Worm (Caenorhabditis elegans) whole organism, late embryonic: Measurements from ENCODE around the gene smz-1.

Experiments
- C08G9.2 ChIP-seq: sonication (generic microtip); optimal IDR thresholded peaks from 2 replicates; lab custom pipeline; 2016; ENCODE audit warnings: mild to moderate bottlenecking, missing genetic modification characterization, moderate library complexity, missing compliant biosample characterization
- C38D4.7 ChIP-seq: fragments of 200-800 bp; sonication (Bioruptor generic); optimal IDR thresholded peaks from 2 replicates; lab custom pipeline; 2018; ENCODE audit warnings: mild to moderate bottlenecking, missing genetic modification characterization, moderate library complexity, missing compliant biosample characterization
- F13H6.1 ChIP-seq: sonication (generic microtip); optimal IDR thresholded peaks from 2 replicates; lab custom pipeline; 2016; ENCODE audit warnings: missing genetic modification characterization, missing compliant biosample characterization
- K09A11.1 ChIP-seq: sonication (generic microtip); optimal IDR thresholded peaks from 2 replicates; lab custom pipeline; 2017; ENCODE audit warnings: antibody characterized with exemption, mild to moderate bottlenecking, missing genetic modification characterization, missing compliant biosample characterization; ENCODE audit not compliant: insufficient read depth
- T23F11.4 ChIP-seq: fragments of 200-800 bp; sonication (Bioruptor generic); optimal IDR thresholded peaks from 2 replicates; lab custom pipeline; 2018; ENCODE audit warnings: mild to moderate bottlenecking, missing genetic modification characterization, missing compliant biosample characterization
- Y22D7AL.16 ChIP-seq: sonication (generic microtip); optimal IDR thresholded peaks from 2 replicates; lab custom pipeline; 2016; ENCODE audit warnings: missing genetic modification characterization, missing compliant biosample characterization
- ahr-1 ChIP-seq: sonication (generic microtip); optimal IDR thresholded peaks from 2 replicates; lab custom pipeline; 2016; ENCODE audit warnings: missing genetic modification characterization, missing compliant biosample characterization
- ceh-18 ChIP-seq: sonication (generic microtip); optimal IDR thresholded peaks from 2 replicates; lab custom pipeline; 2016; ENCODE audit warnings: missing genetic modification characterization, missing compliant biosample characterization
- ceh-19 ChIP-seq: fragments of 200-800 bp; sonication (Bioruptor generic); optimal IDR thresholded peaks from 2 replicates; lab custom pipeline; 2018; ENCODE audit warnings: mild to moderate bottlenecking, missing genetic modification characterization, missing compliant biosample characterization
- ceh-2 ChIP-seq: sonication (generic microtip); optimal IDR thresholded peaks from 2 replicates; lab custom pipeline; 2016; ENCODE audit warnings: missing genotype, missing genetic modification characterization, missing compliant biosample characterization
- ceh-24 ChIP-seq: sonication (generic microtip); optimal IDR thresholded peaks from 2 replicates; lab custom pipeline; 2016; ENCODE audit warnings: mild to moderate bottlenecking, missing genetic modification characterization, missing compliant biosample characterization
- ceh-30 ChIP-seq: fragments of 150-350 bp; optimal IDR thresholded peaks from 2 replicates; lab custom pipeline; 2014; ENCODE audit warnings: missing biosample characterization, missing genetic modification characterization
- che-1 ChIP-seq: sonication (generic microtip); optimal IDR thresholded peaks from 2 replicates; lab custom pipeline; 2016; ENCODE audit warnings: mild to moderate bottlenecking, missing genetic modification characterization, missing compliant biosample characterization
- dmd-4 ChIP-seq: sonication (generic microtip); optimal IDR thresholded peaks from 2 replicates; lab custom pipeline; 2016; ENCODE audit warnings: borderline replicate concordance, missing genetic modification characterization, missing compliant biosample characterization
- elt-2 ChIP-seq: sonication (generic microtip); optimal IDR thresholded peaks from 2 replicates; lab custom pipeline; 2016; ENCODE audit warnings: missing genetic modification reagents, missing genetic modification characterization, missing compliant biosample characterization
- elt-4 ChIP-seq: sonication (generic microtip); optimal IDR thresholded peaks from 2 replicates; lab custom pipeline; 2016; ENCODE audit warnings: missing genetic modification characterization, missing compliant biosample characterization
- eyg-1 ChIP-seq: sonication (generic microtip); optimal IDR thresholded peaks from 2 replicates; lab custom pipeline; 2016; ENCODE audit warnings: missing genotype, missing genetic modification characterization, missing compliant biosample characterization
- fkh-10 ChIP-seq: fragments of 150-350 bp; optimal IDR thresholded peaks from 2 replicates; lab custom pipeline; 2014; ENCODE audit warnings: missing biosample characterization, missing genetic modification reagents, missing genetic modification characterization
- hlh-13 ChIP-seq: fragments of 200-800 bp; sonication (Bioruptor generic); optimal IDR thresholded peaks from 2 replicates; lab custom pipeline; 2018; ENCODE audit warnings: mild to moderate bottlenecking, missing genetic modification characterization, missing compliant biosample characterization
- hlh-8 ChIP-seq: sonication (generic microtip); optimal IDR thresholded peaks from 2 replicates; lab custom pipeline; 2016; ENCODE audit warnings: missing genotype, missing genetic modification characterization, missing compliant biosample characterization
- lim-6 ChIP-seq: sonication (generic microtip); optimal IDR thresholded peaks from 2 replicates; lab custom pipeline; 2016; ENCODE audit warnings: missing genetic modification characterization, missing compliant biosample characterization
- pha-2 ChIP-seq: sonication (generic microtip); optimal IDR thresholded peaks from 2 replicates; lab custom pipeline; 2017; ENCODE audit warnings: mild to moderate bottlenecking, missing genetic modification characterization, missing compliant biosample characterization
- pha-4 ChIP-seq: fragments of 150-350 bp; optimal IDR thresholded peaks from 2 replicates; lab custom pipeline; 2018; ENCODE audit warnings: missing biosample characterization, missing genetic modification reagents, missing genetic modification characterization
- pqm-1 ChIP-seq: sonication (generic microtip); optimal IDR thresholded peaks from 2 replicates; lab custom pipeline; 2016; ENCODE audit warnings: missing genetic modification characterization, missing compliant biosample characterization
- sox-2 ChIP-seq: fragments of 200-800 bp; sonication (Bioruptor generic); IDR thresholded peaks from 2 replicates; pipeline ENCODE4 v1.3.6; 2022; ENCODE audit warnings: missing genetic modification reagents, missing genetic modification characterization, missing compliant biosample characterization
- sox-4 ChIP-seq: sonication (generic microtip); optimal IDR thresholded peaks from 2 replicates; lab custom pipeline; 2017; ENCODE audit warnings: mild to moderate bottlenecking, missing genetic modification characterization, inconsistent platforms, missing compliant biosample characterization
- syd-9 ChIP-seq: sonication (generic microtip); optimal IDR thresholded peaks from 2 replicates; lab custom pipeline; 2016; ENCODE audit warnings: mild to moderate bottlenecking, missing genetic modification characterization, moderate library complexity, missing compliant biosample characterization
- tbx-2 ChIP-seq: sonication (generic microtip); optimal IDR thresholded peaks from 2 replicates; lab custom pipeline; 2016; ENCODE audit warnings: missing genetic modification characterization, missing compliant biosample characterization
- tbx-7 ChIP-seq: sonication (generic microtip); optimal IDR thresholded peaks from 2 replicates; lab custom pipeline; 2016; ENCODE audit warnings: missing genotype, missing genetic modification characterization, missing compliant biosample characterization
- unc-42 ChIP-seq: sonication (generic microtip); optimal IDR thresholded peaks from 2 replicates; lab custom pipeline; 2016; ENCODE audit warnings: missing genotype, missing genetic modification characterization, missing compliant biosample characterization
- unc-55 ChIP-seq: sonication (generic microtip); optimal IDR thresholded peaks from 2 replicates; lab custom pipeline; 2017; ENCODE audit warnings: missing biosample characterization, missing genetic modification reagents, missing genetic modification characterization
- ztf-16 ChIP-seq: sonication (generic microtip); optimal IDR thresholded peaks from 2 replicates; lab custom pipeline; 2017; ENCODE audit warnings: missing genetic modification characterization, missing compliant biosample characterization

The smz-1 gene

ce11 chrIV:12419291-12419690, 35.6 kb upstream of the smz-1 start:
- peak; percentile 86 for TF ChIP-seq unc-42 (tag; lab: Kevin White, UChicago)
- TF ChIP-seq dmd-4 (tag; lab: Kevin White, UChicago): no peak
- no peak for TF ChIP-seq eyg-1
- TF ChIP-seq ceh-19 (GFP tag; lab: Kevin White, UChicago): no peak

ce11 chrIV:12420455-12420854, 34.4 kb upstream of the smz-1 start, which contains the start of gene ugt-65:
Gene ugt-65, plus strand, starts transcription at chrIV:12420683.
- TF ChIP-seq elt-2 (tag; lab: Kevin White, UChicago) (peak; percentile 86), hlh-13 (GFP tag; lab: Kevin White, UChicago) (no peak)

- no peak for TF ChIP-seq Y22D7AL.16 (tag; lab: Kevin White, UChicago)
- TF ChIP-seq che-1 (tag; lab: Kevin White, UChicago): no peak
- no peak for TF ChIP-seq sox-2
- no peak for TF ChIP-seq K09A11.1 (tag; lab: Kevin White, UChicago)
- TF ChIP-seq unc-55 (GFP tag; lab: Kevin White, UChicago): no peak
- TF ChIP-seq ahr-1: no peak
- TF ChIP-seq tbx-2 (tag; lab: Kevin White, UChicago): no peak
- no peak for TF ChIP-seq hlh-8
- no peak for TF ChIP-seq pqm-1 (tag; lab: Kevin White, UChicago)
- TF ChIP-seq fkh-10: no peak
- no peak for TF ChIP-seq T23F11.4 (GFP tag; lab: Kevin White, UChicago)
- TF ChIP-seq ztf-16 (tag; lab: Kevin White, UChicago): no peak
- no peak for TF ChIP-seq ceh-24 (tag; lab: Kevin White, UChicago)
- TF ChIP-seq, all 69 proteins: peak for 0
These were observed 29.3 kb upstream of the smz-1 start for ce11 chrIV:12425595-12425994.

ce11 chrIV:12427687-12428284, 27.1 kb upstream of the smz-1 start:
- TF ChIP-seq elt-4 (tag; lab: Kevin White, UChicago) (no peak), ceh-18 (tag; lab: Kevin White, UChicago) (peak; percentile 30), ztf-16 (tag; lab: Kevin White, UChicago) (peak; percentile 78), F13H6.1 (peak; percentile 25), unc-42 (tag; lab: Kevin White, UChicago) (peak; percentile 0)

ce11 chrIV:12428467-12428866, 26.4 kb upstream of the smz-1 start, which contains the start of gene col-130:
Gene col-130, minus strand, starts transcription at chrIV:12428516.
- no peak for TF ChIP-seq ceh-2 (tag; lab: Kevin White, UChicago)
- TF ChIP-seq syd-9 (tag; lab: Kevin White, UChicago): no peak
- TF ChIP-seq sox-4 (tag; lab: Kevin White, UChicago): no peak
- TF ChIP-seq ceh-24 (tag; lab: Kevin White, UChicago): no peak
- no peak for TF ChIP-seq lim-6 (tag; lab: Kevin White, UChicago)
- TF ChIP-seq che-1 (tag; lab: Kevin White, UChicago): no peak
- no peak for TF ChIP-seq pha-4 (tag; lab: Kevin White, UChicago)
- no peak for TF ChIP-seq unc-55 (GFP tag; lab: Kevin White, UChicago)
- no peak for TF ChIP-seq C38D4.7 (GFP tag; lab: Kevin White, UChicago)
- no peak for TF ChIP-seq C08G9.2
- no peak for TF ChIP-seq tbx-7
- no peak for TF ChIP-seq ceh-30 (tag; lab: Kevin White, UChicago)

- no peak for TF ChIP-seq pha-2 (tag; lab: Kevin White, UChicago)
These were observed 25.3 kb upstream of the smz-1 start for ce11 chrIV:12429504-12429903.
